Worm (Caenorhabditis elegans): Measurements from ENCODE around the gene lon-3.

The lon-3 gene

ce11 chrV:12241126-12241525 lies 42.7 kb upstream of the lon-3 start, which contains the start of gene ttr-22:
Gene ttr-22 (plus strand): TSS chrV:12241426.
- TF ChIP-seq unc-98 (GFP tag; IDR thresholded peaks at IDR 0.05) (no peak), ets-5 (GFP tag; IDR thresholded peaks at IDR 0.05) (no peak), ztf-11 (tag; optimal IDR thresholded peaks at IDR 0.05) (no peak), nhr-28 (tag; optimal IDR thresholded peaks at IDR 0.05) (no peak), F16B12.6 (tag; optimal IDR thresholded peaks at IDR 0.05) (no peak), dsc-1 (tag; optimal IDR thresholded peaks at IDR 0.05) (no peak), aha-1 (tag; optimal IDR thresholded peaks at IDR 0.05) (no peak), ceh-82 (tag; optimal IDR thresholded peaks at IDR 0.05) (no peak), lin-15B (tag; optimal IDR thresholded peaks at IDR 0.05) (no peak), ama-1 (optimal IDR thresholded peaks at IDR 0.05) (no peak), lin-39 (tag; optimal IDR thresholded peaks at IDR 0.05) (no peak), egl-13 (tag; optimal IDR thresholded peaks at IDR 0.05) (no peak), elt-2 (tag; optimal IDR thresholded peaks at IDR 0.05) (no peak), elt-3 (tag; optimal IDR thresholded peaks at IDR 0.05) (no peak), tlp-1 (tag; optimal IDR thresholded peaks at IDR 0.05) (no peak), nhr-237 (tag; optimal IDR thresholded peaks at IDR 0.05) (no peak), rnt-1 (tag; optimal IDR thresholded peaks at IDR 0.05) (no peak), ceh-90 (tag; optimal IDR thresholded peaks at IDR 0.05) (no peak), snpc-4 (tag; optimal IDR thresholded peaks at IDR 0.05) (no peak), ceh-63 (GFP tag; optimal IDR thresholded peaks at IDR 0.05) (no peak)

- no peak for TF ChIP-seq ets-5 (GFP tag; IDR thresholded peaks at IDR 0.05)
- no peak for TF ChIP-seq ceh-88 (GFP tag; IDR thresholded peaks at IDR 0.05)
- no peak for TF ChIP-seq isw-1 (GFP tag; IDR thresholded peaks at IDR 0.05)
- no peak for TF ChIP-seq lir-3 (tag; optimal IDR thresholded peaks at IDR 0.05; ENCODE audit: poor library complexity)
- TF ChIP-seq sox-4 (tag; optimal IDR thresholded peaks at IDR 0.05) = no peak
- no peak for TF ChIP-seq swsn-7 (tag; optimal IDR thresholded peaks at IDR 0.05)
- no peak for TF ChIP-seq fkh-10 (GFP tag; optimal IDR thresholded peaks at IDR 0.05)
- TF ChIP-seq ceh-63 (GFP tag; optimal IDR thresholded peaks at IDR 0.05) = no peak
- no peak for TF ChIP-seq hlh-17 (GFP tag; optimal IDR thresholded peaks at IDR 0.05; ENCODE audit: borderline replicate concordance)
- no peak for TF ChIP-seq dpl-1 (GFP tag; optimal IDR thresholded peaks at IDR 0.05)
- TF ChIP-seq C16A3.4 (tag; optimal IDR thresholded peaks at IDR 0.05) = no peak
- no peak for TF ChIP-seq nhr-47 (tag; optimal IDR thresholded peaks at IDR 0.05)
- no peak for TF ChIP-seq ceh-90 (tag; optimal IDR thresholded peaks at IDR 0.05)
- TF ChIP-seq unc-86 (tag; optimal IDR thresholded peaks at IDR 0.05) = no peak
- TF ChIP-seq lin-13 (GFP tag; optimal IDR thresholded peaks at IDR 0.05) = no peak
- no peak for TF ChIP-seq aha-1 (tag; optimal IDR thresholded peaks at IDR 0.05)
- TF ChIP-seq rnt-1 (tag; optimal IDR thresholded peaks at IDR 0.05) = peak; percentile 75
- TF ChIP-seq lin-39 (tag; optimal IDR thresholded peaks at IDR 0.05) = peak; percentile 85
- no peak for TF ChIP-seq ztf-11 (tag; optimal IDR thresholded peaks at IDR 0.05)
- no peak for TF ChIP-seq snpc-4 (tag; optimal IDR thresholded peaks at IDR 0.05)
- no peak for TF ChIP-seq egl-13 (tag; optimal IDR thresholded peaks at IDR 0.05)
- no peak for TF ChIP-seq sptf-1 (tag; optimal IDR thresholded peaks at IDR 0.05)
- no peak for TF ChIP-seq nhr-84 (tag; optimal IDR thresholded peaks at IDR 0.05)
- peak in 1 of 2 experiments; percentile 14 for TF ChIP-seq mdl-1 (tag; optimal IDR thresholded peaks at IDR 0.05)
- peak; percentile 38 for TF ChIP-seq snu-23 (GFP tag; optimal IDR thresholded peaks at IDR 0.05)
- TF ChIP-seq fos-1 (tag; optimal IDR thresholded peaks at IDR 0.05) = no peak
- TF ChIP-seq alr-1 (tag; optimal IDR thresholded peaks at IDR 0.05; ENCODE audit: borderline replicate concordance) = no peak
- TF ChIP-seq nhr-77 (tag; optimal IDR thresholded peaks at IDR 0.05) = no peak
- no peak for TF ChIP-seq nhr-76 (tag; optimal IDR thresholded peaks at IDR 0.05)
- no peak for TF ChIP-seq hlh-4 (tag; optimal IDR thresholded peaks at IDR 0.05)
- TF ChIP-seq unc-30 (tag; optimal IDR thresholded peaks at IDR 0.05) = no peak
- TF ChIP-seq ces-1 (GFP tag; optimal IDR thresholded peaks at IDR 0.05) = no peak
- TF ChIP-seq nhr-19 (GFP tag; conservative IDR thresholded peaks at IDR 0.05) = peak; percentile 48
- no peak for TF ChIP-seq nhr-20 (tag; optimal IDR thresholded peaks at IDR 0.05)
- peak; percentile 66 for TF ChIP-seq pag-3 (tag; optimal IDR thresholded peaks at IDR 0.05; ENCODE audit: borderline replicate concordance, insufficient read depth)
- TF ChIP-seq C04F5.9 (tag; optimal IDR thresholded peaks at IDR 0.05) = no peak
- TF ChIP-seq mef-2 (tag; optimal IDR thresholded peaks at IDR 0.05) = no peak
- TF ChIP-seq jun-1 (tag; optimal IDR thresholded peaks at IDR 0.05) = no peak
- no peak for TF ChIP-seq nhr-28 (tag; optimal IDR thresholded peaks at IDR 0.05)
- TF ChIP-seq skn-1 (tag; optimal IDR thresholded peaks at IDR 0.05) = no peak
- TF ChIP-seq lin-14 (GFP tag; optimal IDR thresholded peaks at IDR 0.05) = peak; percentile 78
- TF ChIP-seq dsc-1 (tag; optimal IDR thresholded peaks at IDR 0.05) = peak; percentile 33
Observed at ce11 chrV:12235502-12235901, 37.1 kb upstream of the lon-3 start.

Measured in whole organism, L1 larva.